Fruit fly (Drosophila melanogaster): ENCODE data around the gene path.

- TF ChIP-seq pad (GFP tag; optimal IDR thresholded peaks at IDR 0.05) = no peak
- no peak for TF ChIP-seq ovo (GFP tag; optimal IDR thresholded peaks at IDR 0.05)
- TF ChIP-seq cnc (optimal IDR thresholded peaks at IDR 0.05) = no peak
- TF ChIP-seq kay (GFP tag; ENCODE audit: borderline replicate concordance) = no peak
- TF ChIP-seq CG7045 (GFP tag; optimal IDR thresholded peaks at IDR 0.05) = no peak
- TF ChIP-seq CG33017 (tag; optimal IDR thresholded peaks at IDR 0.05) = no peak
- TF ChIP-seq Crg-1 (GFP tag; optimal IDR thresholded peaks at IDR 0.05) = no peak
These were observed 8.2 kb upstream of the path start, which contains the start of gene CG33702 for dm6 chr3L:9513309-9513708.
